Worm (Caenorhabditis elegans): Measurements from ENCODE around the gene C25E10.11.

Gene C25E10.11

ce11 chrV:9094060-9094628, 35.6 kb upstream of the C25E10.11 start (continued):
- TF ChIP-seq F57A8.1 (GFP tag; optimal IDR thresholded peaks at IDR 0.05): no peak
- 0 out of 2 replicates have a peak, but pooled peaks have one; percentile 12 for TF ChIP-seq rcor-1 (GFP tag; IDR thresholded peaks at IDR 0.05)
- TF ChIP-seq zfh-2 (GFP tag; conservative IDR thresholded peaks at IDR 0.05): no peak
- peak in 1 of 2 experiments; percentile 6 for TF ChIP-seq let-607 (tag; optimal IDR thresholded peaks at IDR 0.05)
- peak; percentile 47 for TF ChIP-seq tbp1 (GFP tag; optimal IDR thresholded peaks at IDR 0.05)

DNA sequence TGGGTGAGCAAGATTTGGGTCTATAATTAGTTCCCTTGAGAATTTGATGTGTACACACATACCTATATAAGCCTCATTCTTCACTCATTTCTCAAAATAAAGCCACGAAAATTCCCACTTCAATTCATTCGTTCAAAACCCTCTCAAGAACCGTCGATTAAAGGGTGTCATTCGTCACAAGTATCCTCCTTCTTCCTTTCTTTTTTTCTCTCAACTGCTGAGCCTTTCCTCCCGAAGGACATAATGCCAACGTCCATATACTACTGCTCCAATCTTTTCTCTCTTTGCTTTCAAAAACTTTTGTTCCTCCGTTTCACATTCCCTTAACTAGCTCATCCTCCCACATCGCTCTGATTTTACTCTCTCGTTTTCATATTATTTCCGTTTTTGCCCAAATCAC, 33.7 kb upstream of the C25E10.11 start, which contains the start of gene T27E4.1:
Gene T27E4.1, plus strand, starts transcription at position 137 of the 400 bp plus-strand sequence.
- TF ChIP-seq athp-1 (tag; optimal IDR thresholded peaks at IDR 0.05): no peak
- no peak for TF ChIP-seq bed-1 (GFP tag; IDR thresholded peaks at IDR 0.05)
- no peak for TF ChIP-seq madf-6 (GFP tag; IDR thresholded peaks at IDR 0.05)
- TF ChIP-seq snpc-4 (GFP tag; optimal IDR thresholded peaks at IDR 0.05): no peak
- TF ChIP-seq snpc-4 (tag; optimal IDR thresholded peaks at IDR 0.05): no peak
- no peak for TF ChIP-seq F23B12.7 (tag; optimal IDR thresholded peaks at IDR 0.05; ENCODE audit: insufficient read depth)
- peak; percentile 9 for TF ChIP-seq ceh-27 (GFP tag; optimal IDR thresholded peaks at IDR 0.05)
- TF ChIP-seq aptf-3 (GFP tag; IDR thresholded peaks at IDR 0.05): no peak

ce11 chrV:9090824-9091798, 32.6 kb upstream of the C25E10.11 start:
- TF ChIP-seq bed-1 (GFP tag; IDR thresholded peaks at IDR 0.05) (0 out of 2 replicates have a peak, but pooled peaks have one; percentile 62), mcd-1 (GFP tag; IDR thresholded peaks at IDR 0.05) (peak; percentile 39; the same call in 1 of the 2 replicates), lin-26 (GFP tag; IDR thresholded peaks at IDR 0.05) (peak; percentile 43; the same call in 1 of the 2 replicates), tbp1 (GFP tag; optimal IDR thresholded peaks at IDR 0.05) (peak; percentile 49), snpc-4 (GFP tag; optimal IDR thresholded peaks at IDR 0.05) (peak; percentile 58), snpc-4 (tag; optimal IDR thresholded peaks at IDR 0.05) (peak in 3 of 4 experiments; percentile 53 to 79 (median 66)), madf-6 (GFP tag; IDR thresholded peaks at IDR 0.05) (peak; percentile 60), ceh-100 (GFP tag; IDR thresholded peaks at IDR 0.05) (peak; percentile 16; the same call in 1 of the 2 replicates), hsf-1 (GFP tag; IDR thresholded peaks at IDR 0.05) (peak; percentile 58), hmg-1.2 (GFP tag; IDR thresholded peaks at IDR 0.05) (peak; percentile 53), zfh-2 (GFP tag; conservative IDR thresholded peaks at IDR 0.05) (0 out of 2 replicates have a peak, but pooled peaks have one; percentile 36), F49E8.2 (tag; optimal IDR thresholded peaks at IDR 0.05; ENCODE audit: insufficient read depth) (peak; percentile 2), Y56A3A.18 (GFP tag; IDR thresholded peaks at IDR 0.05) (peak; percentile 43; the same call in 1 of the 2 replicates), rcor-1 (GFP tag; IDR thresholded peaks at IDR 0.05) (peak; percentile 54), aptf-3 (GFP tag; IDR thresholded peaks at IDR 0.05) (peak; percentile 81; the same call in 1 of the 2 replicates), D2030.7 (GFP tag; IDR thresholded peaks at IDR 0.05) (peak; percentile 48; the same call in 1 of the 2 replicates), hlh-12 (tag; optimal IDR thresholded peaks at IDR 0.05) (peak; percentile 30), dox-1 (GFP tag; IDR thresholded peaks at IDR 0.05) (peak; percentile 55), snpc-1.1 (tag; optimal IDR thresholded peaks at IDR 0.05; ENCODE audit: insufficient read depth) (peak; percentile 79), ekl-4 (GFP tag; IDR thresholded peaks at IDR 0.05) (peak; percentile 61; the same call in 1 of the 2 replicates), hmg-20 (GFP tag; IDR thresholded peaks at IDR 0.05) (peak; percentile 11; the same call in 1 of the 2 replicates), attf-6 (GFP tag; IDR thresholded peaks at IDR 0.05) (peak; percentile 77)

- TF ChIP-seq tlf-1 (GFP tag; optimal IDR thresholded peaks at IDR 0.05): no peak
- no peak for TF ChIP-seq lag-1 (GFP tag; IDR thresholded peaks at IDR 0.05)
- TF ChIP-seq let-526 (GFP tag; IDR thresholded peaks at IDR 0.05): no peak
- no peak for TF ChIP-seq hrde-1 (tag; optimal IDR thresholded peaks at IDR 0.05; ENCODE audit: borderline replicate concordance)
- peak; percentile 4 for TF ChIP-seq lin-54 (GFP tag; optimal IDR thresholded peaks at IDR 0.05)
- peak; percentile 69; the same call in 1 of the 2 replicates for TF ChIP-seq ceh-40 (GFP tag; IDR thresholded peaks at IDR 0.05)
- peak; percentile 24 for TF ChIP-seq K12H6.12 (tag; optimal IDR thresholded peaks at IDR 0.05)
- 0 out of 2 replicates have a peak, but pooled peaks have one; percentile 19 for TF ChIP-seq egrh-3 (GFP tag; IDR thresholded peaks at IDR 0.05)
- 0 out of 2 replicates have a peak, but pooled peaks have one; percentile 53 for TF ChIP-seq aptf-3 (GFP tag; IDR thresholded peaks at IDR 0.05)
- TF ChIP-seq ceh-58 (GFP tag; IDR thresholded peaks at IDR 0.05): no peak
- peak; percentile 18 for TF ChIP-seq zim-3 (tag; optimal IDR thresholded peaks at IDR 0.05)
- no peak for TF ChIP-seq fkh-3 (tag; optimal IDR thresholded peaks at IDR 0.05)
- TF ChIP-seq ama-1 (optimal IDR thresholded peaks at IDR 0.05): peak; percentile 82
- no peak for TF ChIP-seq ama-1 (GFP tag; optimal IDR thresholded peaks at IDR 0.05)
These were observed 30.2 kb upstream of the C25E10.11 start for ce11 chrV:9088758-9089157.
